Comparison of ENCODE assay signal across 2 worm cellular contexts in the genomic region with DNA sequence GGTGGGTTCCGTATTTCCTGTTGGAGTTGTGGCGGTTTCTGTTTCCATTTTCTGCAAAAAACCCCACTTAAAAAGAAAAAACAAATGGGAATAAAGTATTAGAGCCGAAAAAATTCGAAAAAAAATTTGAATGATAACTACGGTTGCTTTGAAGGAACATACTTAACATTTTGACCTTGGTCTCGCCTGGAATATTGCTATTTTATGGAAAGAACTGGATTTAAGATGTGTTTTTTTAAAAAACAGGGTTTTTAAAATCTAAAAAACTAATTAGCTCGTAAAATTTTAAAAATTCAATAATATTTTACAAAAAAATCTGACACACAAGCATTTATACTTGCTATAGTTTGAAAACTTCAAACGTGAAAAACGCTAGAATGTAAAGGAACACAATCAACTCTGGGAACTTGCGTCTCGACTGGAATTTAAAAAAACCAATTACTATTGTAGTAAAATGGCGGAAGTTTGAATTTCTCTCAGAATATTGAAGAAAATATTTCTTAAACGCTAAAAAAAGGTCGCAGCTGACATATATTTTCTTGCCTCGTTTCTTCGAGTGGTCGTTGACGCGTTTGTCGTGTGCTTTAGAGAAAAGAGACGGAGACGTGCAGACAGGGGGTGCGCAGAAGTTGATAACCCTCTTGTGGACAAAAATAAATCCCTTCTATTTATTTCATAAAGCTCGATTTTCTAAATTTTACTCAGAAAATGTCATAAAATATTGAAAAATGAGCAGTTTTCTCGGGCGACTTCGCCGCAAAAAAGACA.
TF ChIP-seq lines count a peak whose summit lies in the region.

A gene (minus strand): TSS at position 51 of the 768 bp plus-strand sequence.
A gene (plus strand): TSS at position 593 of the 768 bp plus-strand sequence.

TF ChIP-seq in whole organism, L1 larva, 84 proteins besides CTCF, POLR2A, EP300 and RAD21 (continued from another document):
- TF ChIP-seq nhr-77 (tag; optimal IDR thresholded peaks at IDR 0.05; lab: Kevin White, UChicago) (no peak), xbp-1 (tag; optimal IDR thresholded peaks at IDR 0.05; lab: Kevin White, UChicago) (no peak), unc-30 (tag; optimal IDR thresholded peaks at IDR 0.05; lab: Kevin White, UChicago) (no peak), efl-1 (optimal IDR thresholded peaks at IDR 0.05; lab: Kevin White, UChicago) (peak; percentile 50 to 70), efl-1 (GFP tag; optimal IDR thresholded peaks at IDR 0.05 in 1 of 2; lab: Kevin White, UChicago) (peak; percentile 47 to 93), pag-3 (tag; optimal IDR thresholded peaks at IDR 0.05; lab: Kevin White, UChicago; ENCODE audit: borderline replicate concordance, insufficient read depth) (no peak), lin-35 (GFP tag; optimal IDR thresholded peaks at IDR 0.05; lab: Kevin White, UChicago) (peak; percentile 10 to 70), unc-130 (tag; optimal IDR thresholded peaks at IDR 0.05; lab: Kevin White, UChicago) (no peak), tlp-1 (tag; optimal IDR thresholded peaks at IDR 0.05; lab: Kevin White, UChicago) (no peak), zip-4 (GFP tag; optimal IDR thresholded peaks at IDR 0.05; lab: Kevin White, UChicago) (no peak), nhr-84 (tag; optimal IDR thresholded peaks at IDR 0.05; lab: Kevin White, UChicago) (no peak), ceh-88 (GFP tag; IDR thresholded peaks at IDR 0.05; lab: Robert Waterston, UW) (no peak), vab-15 (tag; optimal IDR thresholded peaks at IDR 0.05; lab: Kevin White, UChicago) (no peak), efl-3 (GFP tag; optimal IDR thresholded peaks at IDR 0.05; lab: Kevin White, UChicago) (no peak), unc-98 (GFP tag; IDR thresholded peaks at IDR 0.05; lab: Robert Waterston, UW) (no peak), egl-27 (tag; optimal IDR thresholded peaks at IDR 0.05; lab: Kevin White, UChicago) (no peak), ceh-63 (GFP tag; optimal IDR thresholded peaks at IDR 0.05; lab: Kevin White, UChicago) (no peak), pqm-1 (tag; optimal IDR thresholded peaks at IDR 0.05; lab: Kevin White, UChicago) (no peak), jun-1 (tag; optimal IDR thresholded peaks at IDR 0.05; lab: Kevin White, UChicago) (no peak), nhr-28 (tag; optimal IDR thresholded peaks at IDR 0.05; lab: Kevin White, UChicago) (no peak), zag-1 (tag; optimal IDR thresholded peaks at IDR 0.05; lab: Kevin White, UChicago) (no peak), grh-1 (GFP tag; IDR thresholded peaks at IDR 0.05; lab: Robert Waterston, UW) (no peak), lin-13 (GFP tag; optimal IDR thresholded peaks at IDR 0.05; lab: Kevin White, UChicago) (no peak), aha-1 (tag; optimal IDR thresholded peaks at IDR 0.05; lab: Kevin White, UChicago) (no peak), Y116A8C.19 (tag; optimal IDR thresholded peaks at IDR 0.05; lab: Kevin White, UChicago; ENCODE audit: borderline replicate concordance) (no peak), ceh-8 (GFP tag; optimal IDR thresholded peaks at IDR 0.05; lab: Kevin White, UChicago) (no peak), dpl-1 (GFP tag; optimal IDR thresholded peaks at IDR 0.05; lab: Kevin White, UChicago) (peak; percentile 14 to 64 (median 48)), unc-86 (tag; optimal IDR thresholded peaks at IDR 0.05; lab: Kevin White, UChicago) (no peak), nhr-20 (tag; optimal IDR thresholded peaks at IDR 0.05; lab: Kevin White, UChicago) (peak; percentile 3), rnt-1 (tag; optimal IDR thresholded peaks at IDR 0.05; lab: Kevin White, UChicago) (peak; percentile 34), alr-1 (tag; optimal IDR thresholded peaks at IDR 0.05; lab: Kevin White, UChicago; ENCODE audit: borderline replicate concordance) (no peak), fos-1 (tag; optimal IDR thresholded peaks at IDR 0.05; lab: Kevin White, UChicago) (no peak), sup-37 (GFP tag; optimal IDR thresholded peaks at IDR 0.05; lab: Kevin White, UChicago) (no peak), swsn-7 (tag; optimal IDR thresholded peaks at IDR 0.05; lab: Kevin White, UChicago) (no peak), sox-4 (tag; optimal IDR thresholded peaks at IDR 0.05; lab: Kevin White, UChicago) (no peak), nhr-19 (GFP tag; conservative IDR thresholded peaks at IDR 0.05; lab: Robert Waterston, UW) (no peak), aly-2 (tag; optimal IDR thresholded peaks at IDR 0.05; lab: Kevin White, UChicago) (no peak), hpl-2 (GFP tag; optimal IDR thresholded peaks at IDR 0.05; lab: Kevin White, UChicago) (no peak), tbx-2 (tag; optimal IDR thresholded peaks at IDR 0.05; lab: Kevin White, UChicago) (no peak), snu-23 (GFP tag; optimal IDR thresholded peaks at IDR 0.05; lab: Kevin White, UChicago) (peak; percentile 30), nhr-12 (tag; optimal IDR thresholded peaks at IDR 0.05; lab: Kevin White, UChicago) (no peak), C34B4.2 (tag; optimal IDR thresholded peaks at IDR 0.05; lab: Kevin White, UChicago) (no peak), fkh-4 (tag; optimal IDR thresholded peaks at IDR 0.05; lab: Kevin White, UChicago; ENCODE audit: borderline replicate concordance) (no peak), blmp-1 (tag; optimal IDR thresholded peaks at IDR 0.05; lab: Kevin White, UChicago) (peak; percentile 20), F16B12.6 (tag; optimal IDR thresholded peaks at IDR 0.05; lab: Kevin White, UChicago) (no peak), sptf-1 (tag; optimal IDR thresholded peaks at IDR 0.05; lab: Kevin White, UChicago) (no peak), hlh-17 (GFP tag; optimal IDR thresholded peaks at IDR 0.05; lab: Kevin White, UChicago; ENCODE audit: borderline replicate concordance) (no peak), fkh-10 (GFP tag; optimal IDR thresholded peaks at IDR 0.05; lab: Kevin White, UChicago) (no peak), nhr-11 (tag; optimal IDR thresholded peaks at IDR 0.05; lab: Kevin White, UChicago) (no peak), irx-1 (tag; optimal IDR thresholded peaks at IDR 0.05; lab: Kevin White, UChicago) (no peak), nhr-76 (tag; optimal IDR thresholded peaks at IDR 0.05; lab: Kevin White, UChicago) (no peak), ama-1 (optimal IDR thresholded peaks at IDR 0.05; lab: Kevin White, UChicago) (no peak)

TF ChIP-seq in whole organism, L4 larva, 104 proteins besides CTCF, POLR2A, EP300 and RAD21 (continued from another document):
- TF ChIP-seq lin-15B (tag; optimal IDR thresholded peaks at IDR 0.05; lab: Kevin White, UChicago), result no peak
- no peak for TF ChIP-seq tra-1 (GFP tag; IDR thresholded peaks at IDR 0.05; lab: Robert Waterston, UW)
- no peak for TF ChIP-seq T20F7.1 (GFP tag; optimal IDR thresholded peaks at IDR 0.05; lab: Kevin White, UChicago)
- no peak for TF ChIP-seq egl-27 (tag; optimal IDR thresholded peaks at IDR 0.05; lab: Kevin White, UChicago)
- no peak for TF ChIP-seq mdt-29 (GFP tag; IDR thresholded peaks at IDR 0.05; lab: Robert Waterston, UW)
- no peak for TF ChIP-seq zfp-3 (GFP tag; conservative IDR thresholded peaks at IDR 0.05; lab: Robert Waterston, UW)
- no peak for TF ChIP-seq fos-1 (tag; optimal IDR thresholded peaks at IDR 0.05; lab: Kevin White, UChicago)
- TF ChIP-seq unc-39 (tag; optimal IDR thresholded peaks at IDR 0.05; lab: Kevin White, UChicago), result no peak
- no peak for TF ChIP-seq pqm-1 (tag; optimal IDR thresholded peaks at IDR 0.05; lab: Kevin White, UChicago)
- TF ChIP-seq madf-9 (GFP tag; conservative IDR thresholded peaks at IDR 0.05; lab: Robert Waterston, UW), result no peak
- no peak for TF ChIP-seq ceh-44 (GFP tag; IDR thresholded peaks at IDR 0.05; lab: Robert Waterston, UW)
- no peak for TF ChIP-seq F44E2.7 (GFP tag; IDR thresholded peaks at IDR 0.05; lab: Robert Waterston, UW)
- no peak for TF ChIP-seq ama-1 (optimal IDR thresholded peaks at IDR 0.05; lab: Kevin White, UChicago)
- TF ChIP-seq nhr-42 (GFP tag; IDR thresholded peaks at IDR 0.05; lab: Robert Waterston, UW), result no peak
- TF ChIP-seq nhr-6 (tag; optimal IDR thresholded peaks at IDR 0.05; lab: Kevin White, UChicago), result peak; percentile 2
- peak; percentile 52 for TF ChIP-seq hlh-11 (tag; optimal IDR thresholded peaks at IDR 0.05; lab: Kevin White, UChicago)
- no peak for TF ChIP-seq ctbp-1 (GFP tag; IDR thresholded peaks at IDR 0.05; lab: Robert Waterston, UW)
- no peak for TF ChIP-seq sdz-12 (GFP tag; optimal IDR thresholded peaks at IDR 0.05; lab: Kevin White, UChicago)
- peak; percentile 17 for TF ChIP-seq lin-13 (GFP tag; optimal IDR thresholded peaks at IDR 0.05; lab: Kevin White, UChicago)
- TF ChIP-seq snpc-1.2 (GFP tag; IDR thresholded peaks at IDR 0.05; lab: Robert Waterston, UW), result no peak
- no peak for TF ChIP-seq F37D6.2 (tag; optimal IDR thresholded peaks at IDR 0.05; lab: Kevin White, UChicago)
- TF ChIP-seq pha-4 (GFP tag; IDR thresholded peaks at IDR 0.05; lab: Robert Waterston, UW), result no peak
- no peak for TF ChIP-seq pha-4 (tag; optimal IDR thresholded peaks at IDR 0.05; lab: Kevin White, UChicago)
- no peak for TF ChIP-seq ceh-82 (tag; optimal IDR thresholded peaks at IDR 0.05; lab: Kevin White, UChicago)
- TF ChIP-seq zag-1 (tag; optimal IDR thresholded peaks at IDR 0.05; lab: Kevin White, UChicago), result no peak
- no peak for TF ChIP-seq unc-62 (GFP tag; optimal IDR thresholded peaks at IDR 0.05 in 1 of 2; lab: Kevin White, UChicago)
- TF ChIP-seq unc-62 (tag; optimal IDR thresholded peaks at IDR 0.05; lab: Kevin White, UChicago), result no peak
- TF ChIP-seq unc-130 (GFP tag; optimal IDR thresholded peaks at IDR 0.05; lab: Kevin White, UChicago), result no peak
- no peak for TF ChIP-seq saeg-2 (GFP tag; IDR thresholded peaks at IDR 0.05; lab: Robert Waterston, UW)
- no peak for TF ChIP-seq ZK546.5 (tag; optimal IDR thresholded peaks at IDR 0.05; lab: Kevin White, UChicago)
- no peak for TF ChIP-seq aha-1 (tag; lab: Kevin White, UChicago)
- no peak for TF ChIP-seq nhr-102 (tag; optimal IDR thresholded peaks at IDR 0.05; lab: Kevin White, UChicago)
- no peak for TF ChIP-seq ztf-7 (tag; optimal IDR thresholded peaks at IDR 0.05; lab: Kevin White, UChicago)
- TF ChIP-seq ceh-32 (tag; optimal IDR thresholded peaks at IDR 0.05; lab: Kevin White, UChicago; ENCODE audit: poor library complexity), result no peak
- no peak for TF ChIP-seq zfp-2 (tag; optimal IDR thresholded peaks at IDR 0.05; lab: Kevin White, UChicago)
- no peak for TF ChIP-seq nhr-25 (tag; optimal IDR thresholded peaks at IDR 0.05; lab: Kevin White, UChicago; ENCODE audit: borderline replicate concordance, insufficient read depth)
- TF ChIP-seq cey-2 (tag; optimal IDR thresholded peaks at IDR 0.05; lab: Kevin White, UChicago; ENCODE audit: borderline replicate concordance, insufficient read depth), result no peak
- TF ChIP-seq vab-7 (GFP tag; IDR thresholded peaks at IDR 0.05; lab: Robert Waterston, UW), result no peak
- no peak for TF ChIP-seq nhr-77 (tag; optimal IDR thresholded peaks at IDR 0.05; lab: Kevin White, UChicago)
- no peak for TF ChIP-seq attf-4 (tag; optimal IDR thresholded peaks at IDR 0.05; lab: Kevin White, UChicago)
- no peak for TF ChIP-seq madf-5 (GFP tag; IDR thresholded peaks at IDR 0.05; lab: Robert Waterston, UW)
- TF ChIP-seq Y48G9A.11 (GFP tag; IDR thresholded peaks at IDR 0.05; lab: Robert Waterston, UW), result no peak
- no peak for TF ChIP-seq F26F4.8 (GFP tag; conservative IDR thresholded peaks at IDR 0.05; lab: Robert Waterston, UW)
- peak in 1 of 2 experiments; percentile 64 for TF ChIP-seq lsy-2 (tag; optimal IDR thresholded peaks at IDR 0.05; lab: Kevin White, UChicago)
- TF ChIP-seq daf-19 (GFP tag; conservative IDR thresholded peaks at IDR 0.05; lab: Robert Waterston, UW), result no peak
- no peak for TF ChIP-seq daf-16 (GFP tag; optimal IDR thresholded peaks at IDR 0.05; lab: Kevin White, UChicago)
- peak; percentile 8 for TF ChIP-seq daf-16 (tag; optimal IDR thresholded peaks at IDR 0.05; lab: Kevin White, UChicago)
- TF ChIP-seq F10B5.3 (tag; optimal IDR thresholded peaks at IDR 0.05; lab: Kevin White, UChicago), result no peak
- TF ChIP-seq hlh-30 (tag; optimal IDR thresholded peaks at IDR 0.05; lab: Kevin White, UChicago; ENCODE audit: insufficient read depth), result peak; percentile 44
- no peak for TF ChIP-seq mxl-3 (GFP tag; optimal IDR thresholded peaks at IDR 0.05; lab: Kevin White, UChicago)
- TF ChIP-seq Y5F2A.4 (GFP tag; optimal IDR thresholded peaks at IDR 0.05; lab: Kevin White, UChicago), result no peak
- TF ChIP-seq fkh-10 (GFP tag; optimal IDR thresholded peaks at IDR 0.05; lab: Kevin White, UChicago), result no peak
- no peak for TF ChIP-seq nhr-111 (GFP tag; optimal IDR thresholded peaks at IDR 0.05; lab: Kevin White, UChicago)
- no peak for TF ChIP-seq nhr-41 (GFP tag; IDR thresholded peaks at IDR 0.05; lab: Robert Waterston, UW)
- no peak for TF ChIP-seq aly-2 (tag; optimal IDR thresholded peaks at IDR 0.05; lab: Kevin White, UChicago)
- TF ChIP-seq zip-2 (tag; optimal IDR thresholded peaks at IDR 0.05; lab: Kevin White, UChicago), result no peak
- TF ChIP-seq zip-11 (GFP tag; IDR thresholded peaks at IDR 0.05; lab: Robert Waterston, UW), result no peak
- TF ChIP-seq ZK337.2 (GFP tag; IDR thresholded peaks at IDR 0.05; lab: Robert Waterston, UW), result no peak
- no peak for TF ChIP-seq arid-1 (GFP tag; conservative IDR thresholded peaks at IDR 0.05; lab: Robert Waterston, UW)
- peak; percentile 58 for TF ChIP-seq dpl-1 (GFP tag; optimal IDR thresholded peaks at IDR 0.05; lab: Kevin White, UChicago)
- no peak for TF ChIP-seq jun-1 (tag; optimal IDR thresholded peaks at IDR 0.05; lab: Kevin White, UChicago)
- TF ChIP-seq lin-1 (GFP tag; IDR thresholded peaks at IDR 0.05; lab: Robert Waterston, UW), result no peak
